Worm (Caenorhabditis elegans): Measurements from ENCODE around the gene F20E11.17.

ce11 chrV:17471564-17471963 lies 2.5 kb upstream of the F20E11.17 start, which contains the start of gene srh-235:
- TF ChIP-seq cog-1 (tag; optimal IDR thresholded peaks at IDR 0.05), result no peak
- TF ChIP-seq med-1 (GFP tag; optimal IDR thresholded peaks at IDR 0.05; ENCODE audit: insufficient read depth), result no peak
- TF ChIP-seq T22C8.4 (GFP tag; IDR thresholded peaks at IDR 0.05), result no peak
- no peak for TF ChIP-seq ztf-23 (GFP tag; IDR thresholded peaks at IDR 0.05)
- TF ChIP-seq ref-1 (GFP tag; conservative IDR thresholded peaks at IDR 0.05), result no peak
- TF ChIP-seq flt-1 (GFP tag; IDR thresholded peaks at IDR 0.05), result no peak
